Fruit fly (Drosophila melanogaster) whole organism, wandering third instar larva: Measurements from ENCODE around the gene CG6785.
A peak's percentile ranks its signal among the peaks of the same experiment; 100 is the strongest.

ENCODE experiments used
- Abd-B ChIP-seq: fragments of >200 bp; optimal IDR thresholded peaks from 2 replicates; lab custom pipeline; 2017; ENCODE audit warnings: missing biosample characterization, missing genetic modification characterization
- CG32264 ChIP-seq: fragments of 200-800 bp; sonication (Bioruptor generic); optimal IDR thresholded peaks from 2 replicates; lab custom pipeline; 2016; ENCODE audit warnings: missing biosample characterization, missing genetic modification characterization
- CG9705 ChIP-seq: fragments of 200-800 bp; sonication (Bioruptor generic); optimal IDR thresholded peaks from 2 replicates; lab custom pipeline; 2018; ENCODE audit warnings: missing biosample characterization, mild to moderate bottlenecking, missing genetic modification characterization
- CrebA ChIP-seq: fragments of 200-800 bp; sonication (Bioruptor generic); optimal IDR thresholded peaks from 2 replicates; lab custom pipeline; 2016; ENCODE audit warnings: missing biosample characterization, mild to moderate bottlenecking, missing genetic modification characterization, borderline replicate concordance
- Dif ChIP-seq: fragments of 200-275, 200-300 bp; sonication (Bioruptor generic); optimal IDR thresholded peaks from 2 replicates; lab custom pipeline; 2018; ENCODE audit warnings: missing biosample characterization, missing genetic modification characterization; ENCODE audit not compliant: partially characterized antibody
- GATAd ChIP-seq: sonication (Bioruptor generic); optimal IDR thresholded peaks from 2 replicates; lab custom pipeline; 2016; ENCODE audit warnings: missing biosample characterization, missing genetic modification characterization
- HLH106 ChIP-seq: fragments of 200-800 bp; optimal IDR thresholded peaks from 3 replicates; lab custom pipeline; 2019; ENCODE audit warnings: missing biosample characterization, mild to moderate bottlenecking, missing genetic modification characterization, moderate library complexity
- Hnf4 ChIP-seq: fragments of 200-800 bp; sonication (Bioruptor generic); optimal IDR thresholded peaks from 2 replicates; lab custom pipeline; 2016; ENCODE audit warnings: missing biosample characterization, mild to moderate bottlenecking, missing genetic modification characterization
- Hr78 ChIP-seq: fragments of >200 bp; optimal IDR thresholded peaks from 2 replicates; lab custom pipeline; 2017; ENCODE audit warnings: missing biosample characterization, missing genetic modification characterization
- Hr83 ChIP-seq: fragments of 200-300 bp; sonication (Bioruptor generic); optimal IDR thresholded peaks from 2 replicates; lab custom pipeline; 2016; ENCODE audit warnings: missing biosample characterization, mild to moderate bottlenecking, missing genetic modification characterization, moderate library complexity; ENCODE audit not compliant: poor library complexity, severe bottlenecking
- Mio ChIP-seq: sonication (Bioruptor generic); optimal IDR thresholded peaks from 2 replicates; lab custom pipeline; 2016; ENCODE audit warnings: missing biosample characterization, missing genetic modification characterization
- Myc ChIP-seq: fragments of >200 bp; optimal IDR thresholded peaks from 2 replicates; lab custom pipeline; 2017
- N ChIP-seq: fragments of >200 bp; optimal IDR thresholded peaks from 2 replicates; lab custom pipeline; 2018; ENCODE audit warnings: missing biosample characterization, missing external identifiers, missing genetic modification characterization
- Rel ChIP-seq, 2 experiments: fragments of 200-800 bp; sonication (Bioruptor generic) in 1 of 2; optimal IDR thresholded peaks; 2 replicates in 1 of 2; 3 replicates in 1 of 2; lab custom pipeline; 2016 to 2019; ENCODE audit warnings: mild to moderate bottlenecking in 2 of 2, missing biosample characterization in 2 of 2, missing genetic modification characterization in 2 of 2, moderate library complexity in 1 of 2
- Sp1 ChIP-seq: fragments of 200-800 bp; sonication (Bioruptor generic); optimal IDR thresholded peaks from 3 replicates; lab custom pipeline; 2019; ENCODE audit warnings: missing biosample characterization, mild to moderate bottlenecking, missing genetic modification characterization, moderate library complexity
- Vsx2 ChIP-seq: fragments of 200-300, 225-300 bp; sonication (Bioruptor generic); optimal IDR thresholded peaks from 2 replicates; lab custom pipeline; 2018; ENCODE audit warnings: missing biosample characterization, missing genetic modification characterization; ENCODE audit not compliant: partially characterized antibody
- br ChIP-seq: fragments of 200-800 bp; sonication (Bioruptor generic); optimal IDR thresholded peaks from 2 replicates; lab custom pipeline; 2016; ENCODE audit warnings: missing biosample characterization, missing genetic modification characterization
- brk ChIP-seq: fragments of 200-800 bp; sonication (Bioruptor generic); optimal IDR thresholded peaks from 2 replicates; lab custom pipeline; 2016; ENCODE audit warnings: missing biosample characterization, mild to moderate bottlenecking, missing genetic modification characterization
- dl ChIP-seq, 2 experiments: fragments of 175-275, 200-275 bp in 1 of 2; fragments of 200-275 bp in 1 of 2; sonication (Bioruptor generic); optimal IDR thresholded peaks; lab custom pipeline; 2018; ENCODE audit warnings: mild to moderate bottlenecking in 2 of 2, missing biosample characterization in 2 of 2, missing genetic modification characterization in 2 of 2, moderate library complexity in 2 of 2; ENCODE audit not compliant: partially characterized antibody in 2 of 2, insufficient read depth in 1 of 2
- dsf ChIP-seq: sonication (Bioruptor generic); optimal IDR thresholded peaks from 2 replicates; lab custom pipeline; 2016; ENCODE audit warnings: missing biosample characterization, missing genetic modification characterization, borderline replicate concordance
- ey ChIP-seq: fragments of 200-800 bp; sonication (Bioruptor generic); optimal IDR thresholded peaks from 2 replicates; lab custom pipeline; 2016; ENCODE audit warnings: missing biosample characterization, missing genetic modification characterization
- h ChIP-seq: fragments of 200-800 bp; sonication (Bioruptor generic); optimal IDR thresholded peaks from 3 replicates; lab custom pipeline; 2016; ENCODE audit warnings: missing biosample characterization, mild to moderate bottlenecking, missing genetic modification characterization
- jim ChIP-seq: fragments of 175-275, 200-325 bp; sonication (Bioruptor generic); optimal IDR thresholded peaks from 2 replicates; lab custom pipeline; 2016; ENCODE audit warnings: missing biosample characterization, mild to moderate bottlenecking, missing genetic modification characterization
- lola ChIP-seq: fragments of >200 bp; optimal IDR thresholded peaks from 2 replicates; lab custom pipeline; 2017; ENCODE audit warnings: missing biosample characterization, missing genetic modification characterization
- pan ChIP-seq: fragments of >200 bp; optimal IDR thresholded peaks from 2 replicates; lab custom pipeline; 2017
- psq ChIP-seq: fragments of 200-800 bp; sonication (Bioruptor generic); optimal IDR thresholded peaks from 3 replicates; lab custom pipeline; 2017; ENCODE audit warnings: missing biosample characterization, mild to moderate bottlenecking, missing genetic modification characterization, moderate library complexity
- rgr ChIP-seq: fragments of 200-800 bp; sonication (Bioruptor generic); optimal IDR thresholded peaks from 3 replicates; lab custom pipeline; 2016; ENCODE audit warnings: missing biosample characterization, mild to moderate bottlenecking, missing genetic modification characterization
- sage ChIP-seq: fragments of 200-800 bp; sonication (Bioruptor generic); optimal IDR thresholded peaks from 2 replicates; lab custom pipeline; 2016; ENCODE audit warnings: missing biosample characterization, mild to moderate bottlenecking, missing genetic modification characterization
- sv ChIP-seq: fragments of 200-800 bp; sonication (Bioruptor generic); optimal IDR thresholded peaks from 3 replicates; lab custom pipeline; 2016; ENCODE audit warnings: missing biosample characterization, missing genetic modification characterization
- tai ChIP-seq: sonication (Bioruptor generic); optimal IDR thresholded peaks from 2 replicates; lab custom pipeline; 2016; ENCODE audit warnings: missing biosample characterization, missing genetic modification characterization
- usp ChIP-seq: fragments of >200 bp; optimal IDR thresholded peaks from 2 replicates; lab custom pipeline; 2017; ENCODE audit warnings: missing biosample characterization, missing genetic modification characterization
- woc ChIP-seq: sonication (Bioruptor generic); optimal IDR thresholded peaks from 2 replicates; lab custom pipeline; 2016; ENCODE audit warnings: missing biosample characterization, mild to moderate bottlenecking, missing genetic modification characterization

Gene CG6785

DNA sequence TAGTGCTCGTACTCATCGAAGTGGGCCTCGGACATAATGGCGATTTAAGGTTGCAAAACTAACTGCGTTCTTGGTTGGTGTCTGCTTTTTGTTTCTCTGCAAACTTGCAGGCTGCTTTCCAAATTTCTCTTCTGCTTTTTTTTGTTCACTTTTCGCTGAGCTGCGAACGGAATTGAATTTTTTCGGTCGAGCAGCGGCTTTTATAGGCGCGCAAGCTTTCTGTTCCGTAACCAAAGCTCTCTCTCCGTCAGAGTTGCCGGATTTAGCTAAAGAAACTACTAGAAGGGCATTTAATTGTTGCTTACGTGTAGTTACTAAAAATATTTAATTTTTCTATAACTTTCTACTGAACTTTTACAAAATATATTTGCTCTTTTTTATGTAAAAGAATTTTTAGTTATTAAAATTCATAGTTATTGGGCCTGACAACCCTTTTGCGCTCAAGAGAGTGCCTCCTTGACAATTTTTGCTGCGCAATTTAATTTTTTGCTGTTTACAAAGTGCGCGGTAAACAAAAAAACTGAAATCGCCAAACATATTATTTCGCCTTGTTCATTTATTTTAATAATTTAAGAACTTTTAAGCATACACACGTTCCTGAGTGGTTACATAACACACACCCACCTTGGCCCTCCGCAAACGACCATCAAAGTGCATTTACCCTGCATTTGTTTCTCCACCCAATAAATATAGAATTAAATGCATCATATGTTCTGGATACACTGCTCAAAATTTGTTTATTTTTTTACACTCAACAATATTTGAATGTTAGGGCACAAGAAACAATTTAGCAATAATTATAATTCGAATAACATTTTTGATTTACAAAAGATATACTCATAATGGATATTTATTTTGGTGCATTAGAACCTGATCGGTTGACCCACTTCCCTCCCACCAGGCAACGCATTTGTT is 1.2 kb upstream of the CG6785 start, which contains the start of gene CG6770 (continued):
- TF ChIP-seq sv (peak; percentile 45), Hr83 (GFP tag; lab: Kevin White, UChicago) (peak; percentile 42)

DNA sequence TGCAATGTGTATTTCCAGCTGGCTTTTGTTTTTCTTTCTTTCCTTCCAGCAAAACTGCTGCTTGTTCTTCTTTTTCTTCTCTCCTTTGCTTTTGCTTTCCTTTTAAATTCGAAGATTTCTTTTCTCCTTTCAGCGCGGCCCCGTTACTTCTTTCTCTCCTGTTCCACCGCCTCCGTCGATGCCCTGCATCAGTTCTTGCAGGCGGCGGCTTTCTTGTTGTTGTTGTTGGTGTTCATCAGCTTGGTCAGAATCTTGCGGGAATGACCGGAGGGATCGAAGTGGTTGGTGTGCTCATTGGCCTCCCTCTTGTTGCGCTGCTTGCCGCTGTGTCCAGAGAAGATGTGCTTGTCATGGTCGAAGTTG is 559 bp upstream of the CG6785 start:
- peak; percentile 59 for TF ChIP-seq lola
- TF ChIP-seq woc (GFP tag; lab: Kevin White, UChicago), result no peak
- peak; percentile 95 for TF ChIP-seq psq
- peak; percentile 18 for TF ChIP-seq Vsx2
- TF ChIP-seq ey (GFP tag; lab: Kevin White, UChicago), result no peak
- TF ChIP-seq, all 38 proteins: peak for 3

DNA sequence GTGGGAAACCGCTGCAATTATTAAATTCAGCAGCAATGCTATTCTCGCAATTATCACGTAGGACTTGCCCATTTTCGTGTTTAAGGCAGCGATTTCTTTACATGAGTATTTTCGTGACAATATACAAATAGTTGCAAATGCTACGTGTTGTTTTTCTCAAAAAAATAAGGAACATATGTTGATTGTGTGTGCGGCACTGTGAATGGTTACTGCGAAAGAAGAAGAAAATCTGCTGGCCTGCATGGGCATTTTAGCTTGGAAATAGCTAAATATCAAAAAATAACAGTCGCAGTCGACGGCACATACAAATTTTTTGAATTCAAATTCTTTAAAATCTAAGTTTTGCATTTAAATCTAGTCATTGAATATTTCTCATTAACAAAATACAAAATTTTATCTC is 4.5 kb downstream of the CG6785 start, which contains the start of gene CG6766:
CG6766 (minus strand) TSS at position 180 of the 400 bp plus-strand sequence.
- TF ChIP-seq Sp1 (GFP tag; lab: Kevin White, UChicago), result no peak
- no peak for TF ChIP-seq jim
- no peak for TF ChIP-seq rgr
- TF ChIP-seq Myc, result peak; percentile 87

dm6 chr2L:12038177-12038581 is 6.8 kb downstream of the CG6785 start, which contains the start of gene Tom70:
TSS of gene Tom70 (minus strand) at chr2L:12038511.
- TF ChIP-seq CrebA (no peak), psq (no peak), Hnf4 (no peak), jim (no peak), lola (no peak), pan (no peak), HLH106 (tag; lab: Kevin White, UChicago) (no peak), N (GFP tag; lab: Kevin White, UChicago) (no peak), GATAd (GFP tag; lab: Kevin White, UChicago) (no peak), Myc (no peak), Mio (no peak), sage (GFP tag; lab: Kevin White, UChicago) (no peak), dsf (no peak), Sp1 (GFP tag; lab: Kevin White, UChicago) (no peak), ey (GFP tag; lab: Kevin White, UChicago) (no peak), CG9705 (GFP tag; lab: Kevin White, UChicago) (no peak), Vsx2 (no peak), Abd-B (no peak)

dm6 chr2L:12033890-12034289 is 11.1 kb downstream of the CG6785 start, which contains the start of gene CG18788:
TSS of gene CG18788 (plus strand) at chr2L:12034190.
- TF ChIP-seq Dif (GFP tag; lab: Kevin White, UChicago) (no peak), Rel (GFP tag; optimal IDR thresholded peaks at IDR 0.05; lab: Kevin White, UChicago) (no peak), Rel (tag; optimal IDR thresholded peaks at IDR 0.05; lab: Kevin White, UChicago) (no peak), GATAd (GFP tag; lab: Kevin White, UChicago) (no peak), h (no peak), Hnf4 (no peak)

dm6 chr2L:12030552-12031131 is 14.4 kb downstream of the CG6785 start:
- no peak for TF ChIP-seq lola
- TF ChIP-seq woc (GFP tag; lab: Kevin White, UChicago), result no peak
- TF ChIP-seq Hr83 (GFP tag; lab: Kevin White, UChicago), result no peak
- TF ChIP-seq CG9705 (GFP tag; lab: Kevin White, UChicago), result no peak
- TF ChIP-seq CG32264 (GFP tag; lab: Kevin White, UChicago), result no peak
- TF ChIP-seq Abd-B, result no peak
- TF ChIP-seq usp (GFP tag; lab: Kevin White, UChicago), result no peak
- TF ChIP-seq jim, result no peak
- peak; percentile 15 for TF ChIP-seq br (GFP tag; lab: Kevin White, UChicago)
- no peak for TF ChIP-seq GATAd (GFP tag; lab: Kevin White, UChicago)
- TF ChIP-seq Dif (GFP tag; lab: Kevin White, UChicago), result no peak
- TF ChIP-seq h, result peak; percentile 89
- TF ChIP-seq Hr78, result no peak
- TF ChIP-seq Rel (GFP tag; optimal IDR thresholded peaks at IDR 0.05; lab: Kevin White, UChicago), result no peak
- peak; percentile 7 for TF ChIP-seq Rel (tag; optimal IDR thresholded peaks at IDR 0.05; lab: Kevin White, UChicago)
- TF ChIP-seq brk, result no peak
- TF ChIP-seq tai, result no peak
- no peak for TF ChIP-seq HLH106 (tag; lab: Kevin White, UChicago)
- TF ChIP-seq pan, result no peak
- TF ChIP-seq CrebA, result no peak
- TF ChIP-seq Myc, result no peak
- TF ChIP-seq Mio, result no peak
- no peak for TF ChIP-seq N (GFP tag; lab: Kevin White, UChicago)
- no peak for TF ChIP-seq psq
- no peak for TF ChIP-seq dl (GFP tag; optimal IDR thresholded peaks at IDR 0.05; lab: Kevin White, UChicago; ENCODE audit: insufficient read depth in 1 of 2, partially characterized antibody in 2 of 2)
